Fruit fly (Drosophila melanogaster) whole organism, prepupa: ENCODE results near the gene CG4896.

Source experiments
- CG11294 ChIP-seq: fragments of 200-800 bp; sonication (Bioruptor generic); IDR thresholded peaks from 2 replicates; pipeline ENCODE4 v1.3.6; 2022; ENCODE audit warnings: missing biosample characterization, missing genetic modification characterization
- Ets21C ChIP-seq: fragments of 200-800 bp; sonication (Bioruptor generic); optimal IDR thresholded peaks from 3 replicates; lab custom pipeline; 2016; ENCODE audit warnings: missing biosample characterization, missing genetic modification characterization
- Sox15 ChIP-seq: fragments of 200-800 bp; sonication (Bioruptor generic); optimal IDR thresholded peaks from 3 replicates; lab custom pipeline; 2016; ENCODE audit warnings: missing biosample characterization, missing genetic modification characterization

dm6 chr2L:1156592-1157249, 20.8 kb upstream of the CG4896 start:
- TF ChIP-seq Sox15 (GFP tag; lab: Kevin White, UChicago) (no peak), Ets21C (GFP tag; lab: Kevin White, UChicago) (no peak), CG11294 (GFP tag; lab: Robert Waterston, UW) (no peak)
